Worm (Caenorhabditis elegans) whole organism, L4/young adult: ENCODE data around the gene T16G12.1.

Experiments used
- W03F9.2 ChIP-seq: fragments of 150-350 bp; optimal IDR thresholded peaks from 2 replicates; lab custom pipeline; 2014; ENCODE audit warnings: missing biosample characterization, missing genetic modification characterization
- dao-5 ChIP-seq: sonication (generic microtip); optimal IDR thresholded peaks from 2 replicates; lab custom pipeline; 2016; ENCODE audit warnings: missing genotype, missing genetic modification characterization, moderate library complexity, missing compliant biosample characterization
- him-1 ChIP-seq: sonication (generic microtip); optimal IDR thresholded peaks from 2 replicates; lab custom pipeline; 2016; ENCODE audit warnings: missing genotype, missing genetic modification reagents, missing genetic modification characterization, missing compliant biosample characterization

Gene T16G12.1

ce11 chrIII:10027947-10028346 is 21.7 kb downstream of the T16G12.1 start, which contains the start of gene ins-23:
Gene ins-23, plus strand, starts transcription at chrIII:10028247.
- no peak for TF ChIP-seq W03F9.2 (tag; lab: Kevin White, UChicago)
- no peak for TF ChIP-seq dao-5

ce11 chrIII:10025989-10026388 is 23.7 kb downstream of the T16G12.1 start, which contains the start of gene ins-22:
Gene ins-22, plus strand, starts transcription at chrIII:10026289.
- TF ChIP-seq him-1 (tag; lab: Kevin White, UChicago) (no peak), dao-5 (no peak), W03F9.2 (tag; lab: Kevin White, UChicago) (no peak)

- TF ChIP-seq W03F9.2 (tag; lab: Kevin White, UChicago) (no peak), him-1 (tag; lab: Kevin White, UChicago) (no peak), dao-5 (no peak)
These were observed 26.2 kb downstream of the T16G12.1 start, which contains the start of gene ins-21 for ce11 chrIII:10023452-10023851. Gene ins-21, plus strand, starts transcription at chrIII:10023752.

- TF ChIP-seq dao-5 = no peak
- no peak for TF ChIP-seq W03F9.2 (tag; lab: Kevin White, UChicago)
- TF ChIP-seq him-1 (tag; lab: Kevin White, UChicago) = no peak
These were observed 31.6 kb downstream of the T16G12.1 start for ce11 chrIII:10018007-10018406.

ce11 chrIII:10016413-10017051 is 33.1 kb downstream of the T16G12.1 start, which contains the start of gene rgs-1:
Gene rgs-1, minus strand, starts transcription at chrIII:10016558.
- TF ChIP-seq dao-5 (no peak), him-1 (tag; lab: Kevin White, UChicago) (peak; percentile 68), W03F9.2 (tag; lab: Kevin White, UChicago) (peak; percentile 82)

ce11 chrIII:10012136-10012535 is 37.5 kb downstream of the T16G12.1 start, which contains the start of gene C05B5.16:
Gene C05B5.16, plus strand, starts transcription at chrIII:10012436.
- TF ChIP-seq dao-5 = no peak

ce11 chrIII:10010117-10010516 is 39.5 kb downstream of the T16G12.1 start, which contains the start of gene fbxa-155:
Gene fbxa-155, minus strand, starts transcription at chrIII:10010217.
- TF ChIP-seq him-1 (tag; lab: Kevin White, UChicago) = no peak
- no peak for TF ChIP-seq W03F9.2 (tag; lab: Kevin White, UChicago)
- TF ChIP-seq dao-5 = no peak

ce11 chrIII:10006734-10007348 is 42.8 kb downstream of the T16G12.1 start, which contains the start of gene C05B5.8:
Gene C05B5.8, minus strand, starts transcription at chrIII:10006784.
- no peak for TF ChIP-seq him-1 (tag; lab: Kevin White, UChicago)
- TF ChIP-seq W03F9.2 (tag; lab: Kevin White, UChicago) = no peak
- no peak for TF ChIP-seq dao-5

- no peak for TF ChIP-seq him-1 (tag; lab: Kevin White, UChicago)
- no peak for TF ChIP-seq W03F9.2 (tag; lab: Kevin White, UChicago)
- TF ChIP-seq dao-5 = no peak
These were observed 45.4 kb downstream of the T16G12.1 start, which contains the start of gene C05B5.11 for ce11 chrIII:10004213-10004612. Gene C05B5.11, plus strand, starts transcription at chrIII:10004513.

ce11 chrIII:10001060-10001459 is 48.6 kb downstream of the T16G12.1 start, which contains the start of gene C05B5.5:
Gene C05B5.5, plus strand, starts transcription at chrIII:10001360.
- no peak for TF ChIP-seq him-1 (tag; lab: Kevin White, UChicago)
- TF ChIP-seq W03F9.2 (tag; lab: Kevin White, UChicago) = no peak
- TF ChIP-seq dao-5 = no peak

ce11 chrIII:10000428-10000827 is 49.2 kb downstream of the T16G12.1 start, which contains the start of gene C05B5.2:
Gene C05B5.2, minus strand, starts transcription at chrIII:10000528.
- TF ChIP-seq dao-5 = no peak
- no peak for TF ChIP-seq W03F9.2 (tag; lab: Kevin White, UChicago)
- TF ChIP-seq him-1 (tag; lab: Kevin White, UChicago) = no peak

- no peak for TF ChIP-seq dao-5
- TF ChIP-seq W03F9.2 (tag; lab: Kevin White, UChicago) = no peak
- no peak for TF ChIP-seq him-1 (tag; lab: Kevin White, UChicago)
These were observed 50.4 kb downstream of the T16G12.1 start, which contains the start of gene C05B5.17 for ce11 chrIII:9999235-9999634. Gene C05B5.17, minus strand, starts transcription at chrIII:9999335.

ce11 chrIII:9997890-9998289 is 51.8 kb downstream of the T16G12.1 start, which contains the start of gene pqn-8:
Gene pqn-8, minus strand, starts transcription at chrIII:9997990.
- no peak for TF ChIP-seq dao-5
- no peak for TF ChIP-seq W03F9.2 (tag; lab: Kevin White, UChicago)
- TF ChIP-seq him-1 (tag; lab: Kevin White, UChicago) = no peak

- TF ChIP-seq dao-5 = no peak
- TF ChIP-seq W03F9.2 (tag; lab: Kevin White, UChicago) = no peak
- no peak for TF ChIP-seq him-1 (tag; lab: Kevin White, UChicago)
These were observed 56.1 kb downstream of the T16G12.1 start, which contains the start of gene C05B5.4 for ce11 chrIII:9993535-9993934. Gene C05B5.4, plus strand, starts transcription at chrIII:9993885.
